Fruit fly (Drosophila melanogaster): Measurements from ENCODE around the gene Mocs2B.

DNA sequence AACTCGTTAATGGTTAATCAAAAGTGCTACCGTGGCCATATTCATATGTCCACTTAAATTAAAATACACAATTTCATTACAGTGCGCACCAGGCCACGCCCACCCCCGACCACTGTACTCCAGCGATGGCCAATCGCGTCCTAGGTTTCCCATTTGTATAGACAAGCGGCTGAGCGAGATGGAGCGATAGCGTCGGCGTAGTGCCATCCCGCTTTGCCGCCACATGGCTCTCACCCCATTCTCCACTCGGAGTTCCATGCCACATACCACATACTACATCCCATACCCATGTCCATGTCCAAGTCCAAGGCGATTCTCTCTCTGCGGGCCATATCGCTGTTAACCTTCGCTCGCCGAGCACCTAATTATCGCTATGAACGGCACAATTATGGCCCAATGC lies 46.7 kb downstream of the Mocs2B start:
- TF ChIP-seq CG8478 (optimal IDR thresholded peaks at IDR 0.05) (peak; percentile 54), psq (optimal IDR thresholded peaks at IDR 0.05) (no peak), usp (GFP tag; optimal IDR thresholded peaks at IDR 0.05) (no peak), pan (optimal IDR thresholded peaks at IDR 0.05) (no peak), EcR (GFP tag; optimal IDR thresholded peaks at IDR 0.05) (no peak)
